Fruit fly (Drosophila melanogaster): Measurements from ENCODE around the gene CG13458.

DNA sequence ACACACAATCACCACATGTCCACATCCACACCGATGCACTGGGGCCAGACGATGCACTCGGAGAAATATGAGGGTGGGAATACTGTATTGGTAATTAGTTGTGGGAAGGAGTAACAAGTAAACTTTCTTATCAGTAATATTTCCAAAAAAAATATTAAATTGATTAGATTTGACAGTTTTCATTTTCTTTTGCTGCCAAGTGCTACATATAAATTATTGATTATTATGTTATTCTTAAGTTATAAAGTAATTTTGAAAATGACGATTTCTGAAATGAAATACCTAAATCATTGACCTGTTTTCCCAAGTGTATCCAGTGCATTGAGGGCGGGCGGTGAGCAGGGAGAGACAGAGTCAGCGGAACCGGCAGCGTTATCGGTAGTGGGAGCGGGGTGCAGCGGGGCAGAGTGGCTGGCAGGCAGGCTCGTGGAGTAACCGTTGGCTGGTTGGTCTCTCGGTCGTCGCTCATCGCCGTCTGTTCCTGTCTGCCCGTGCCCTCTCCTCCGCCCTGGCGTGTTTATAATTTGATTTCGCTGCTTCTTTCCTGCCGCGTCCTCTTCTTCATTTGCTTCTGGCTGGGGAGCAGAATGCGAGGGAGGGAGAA is 5.5 kb upstream of the CG13458 start:
- TF ChIP-seq usp (GFP tag; optimal IDR thresholded peaks at IDR 0.05) (no peak), psq (optimal IDR thresholded peaks at IDR 0.05) (no peak)
